Worm (Caenorhabditis elegans): Measurements from ENCODE around the gene pfd-4.

- TF ChIP-seq ztf-11 (tag; optimal IDR thresholded peaks at IDR 0.05): no peak
- no peak for TF ChIP-seq lsy-2 (tag; optimal IDR thresholded peaks at IDR 0.05)
- TF ChIP-seq aly-2 (tag; optimal IDR thresholded peaks at IDR 0.05): no peak
- TF ChIP-seq ceh-82 (tag; optimal IDR thresholded peaks at IDR 0.05): no peak
- TF ChIP-seq lin-11 (tag; optimal IDR thresholded peaks at IDR 0.05): no peak
- no peak for TF ChIP-seq nhr-12 (tag; optimal IDR thresholded peaks at IDR 0.05)
Measured at ce11 chrIV:11316640-11317039, 1.6 kb downstream of the pfd-4 start.

Data from whole organism, L2 larva.